Worm (Caenorhabditis elegans) whole organism, L4/young adult: ENCODE measurements around the gene F11D11.6.
"Not testable (repeated sequence)": the region's sequence is repeated elsewhere in the genome, so short reads cannot be mapped to it uniquely, and the experiment has no call there.

Experiments
- dao-5 ChIP-seq: sonication (generic microtip); optimal IDR thresholded peaks from 2 replicates; lab custom pipeline; 2016; ENCODE audit warnings: missing genotype, missing genetic modification characterization, moderate library complexity, missing compliant biosample characterization
- him-1 ChIP-seq: sonication (generic microtip); optimal IDR thresholded peaks from 2 replicates; lab custom pipeline; 2016; ENCODE audit warnings: missing genotype, missing genetic modification reagents, missing genetic modification characterization, missing compliant biosample characterization

DNA sequence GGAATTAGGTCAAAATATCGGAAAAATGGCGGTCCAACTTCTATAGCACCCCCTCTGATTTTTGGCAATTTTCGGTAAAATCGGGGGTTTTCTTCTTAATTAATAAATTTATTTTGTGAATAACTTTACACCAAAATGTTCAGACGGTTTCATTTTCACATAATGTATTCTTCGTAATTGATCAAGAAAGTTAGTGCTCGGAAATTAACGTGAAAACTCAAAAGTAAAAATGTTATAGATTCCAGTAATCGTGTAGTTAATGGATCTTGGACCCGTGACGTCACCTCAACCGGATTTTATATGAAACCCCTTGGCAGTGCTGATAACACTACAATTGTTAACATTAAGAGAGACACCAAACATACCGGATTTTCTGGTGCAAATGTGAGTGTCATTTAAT, 9.1 kb upstream of the F11D11.6 start, which contains the start of gene F11D11.22:
- TF ChIP-seq him-1; dao-5 (tag; lab: Kevin White, UChicago): not testable (repeated sequence)
